Fruit fly (Drosophila melanogaster) whole organism, embryonic: Measurements from ENCODE around the gene drm.

ENCODE experiments used
- Abd-B ChIP-seq: fragments of 200-800 bp; sonication (Bioruptor generic); optimal IDR thresholded peaks from 2 replicates; lab custom pipeline; 2018; ENCODE audit warnings: missing biosample characterization, mild to moderate bottlenecking, missing genetic modification characterization, moderate library complexity
- BtbVII ChIP-seq: fragments of 200-800 bp; sonication (Bioruptor generic); optimal IDR thresholded peaks from 3 replicates; lab custom pipeline; 2017; ENCODE audit warnings: missing biosample characterization, mild to moderate bottlenecking, missing genetic modification characterization
- C15 ChIP-seq: fragments of 200-800 bp; sonication (Bioruptor generic); IDR thresholded peaks from 3 replicates; pipeline ENCODE4 v1.3.6; 2022; ENCODE audit warnings: missing biosample characterization, missing genetic modification characterization
- CG10654 ChIP-seq: fragments of 200-800 bp; sonication (Bioruptor generic); optimal IDR thresholded peaks from 2 replicates; lab custom pipeline; 2016; ENCODE audit warnings: missing biosample characterization, missing genetic modification characterization
- CG11723 ChIP-seq: fragments of 200-800 bp; sonication (Bioruptor generic); optimal IDR thresholded peaks from 2 replicates; lab custom pipeline; 2017; ENCODE audit warnings: missing biosample characterization, mild to moderate bottlenecking, missing genetic modification characterization
- CG1233 ChIP-seq: fragments of 200-800 bp; sonication (Bioruptor generic); optimal IDR thresholded peaks from 4 replicates; lab custom pipeline; 2018; ENCODE audit warnings: missing biosample characterization, mild to moderate bottlenecking, missing genetic modification characterization
- CG13296 ChIP-seq: fragments of 200-800 bp; sonication (Bioruptor generic); optimal IDR thresholded peaks from 3 replicates; lab custom pipeline; 2018; ENCODE audit warnings: missing biosample characterization, mild to moderate bottlenecking, missing genetic modification characterization
- CG2116 ChIP-seq: fragments of 200-800 bp; sonication (Bioruptor generic); optimal IDR thresholded peaks from 3 replicates; lab custom pipeline; 2018; ENCODE audit warnings: missing biosample characterization, mild to moderate bottlenecking, missing genetic modification characterization
- CG31224 ChIP-seq: fragments of 200-800 bp; sonication (Bioruptor generic); IDR thresholded peaks from 2 replicates; pipeline ENCODE4 v1.3.6; 2022; ENCODE audit warnings: missing biosample characterization, missing genetic modification characterization
- CG31441 ChIP-seq: fragments of 200-800 bp; sonication (Bioruptor generic); IDR thresholded peaks from 2 replicates; pipeline ENCODE4 v1.3.6; 2022; ENCODE audit warnings: missing biosample characterization, missing genetic modification characterization
- CG3163 ChIP-seq: fragments of 200-800 bp; sonication (Bioruptor generic); optimal IDR thresholded peaks from 3 replicates; lab custom pipeline; 2016; ENCODE audit warnings: missing biosample characterization, missing genetic modification characterization
- CG34224 ChIP-seq: fragments of 200-800 bp; sonication (Bioruptor generic); IDR thresholded peaks from 3 replicates; pipeline ENCODE4 v1.3.6; 2022; ENCODE audit warnings: missing biosample characterization, missing genetic modification characterization; ENCODE audit not compliant: partially characterized antibody
- CG3847 ChIP-seq: fragments of 200-800 bp; sonication (Bioruptor generic); IDR thresholded peaks from 2 replicates; pipeline ENCODE4 v1.3.6; 2022; ENCODE audit warnings: missing biosample characterization, missing genetic modification characterization
- CG4820 ChIP-seq: fragments of 200-800 bp; sonication (Bioruptor generic); optimal IDR thresholded peaks from 3 replicates; lab custom pipeline; 2016; ENCODE audit warnings: missing biosample characterization, missing genetic modification characterization
- CG6813 ChIP-seq: fragments of 200-800 bp; sonication (Bioruptor generic); optimal IDR thresholded peaks from 2 replicates; lab custom pipeline; 2017; ENCODE audit warnings: missing biosample characterization, missing genetic modification characterization, mild to moderate bottlenecking, moderate library complexity, missing genetic modification reagents
- CG6854 ChIP-seq: fragments of 200-800 bp; sonication (Bioruptor generic); optimal IDR thresholded peaks from 3 replicates; lab custom pipeline; 2017; ENCODE audit warnings: missing biosample characterization, mild to moderate bottlenecking, missing genetic modification characterization
- CG7357 ChIP-seq: fragments of 200-800 bp; sonication (Bioruptor generic); IDR thresholded peaks from 3 replicates; pipeline ENCODE4 v1.3.6; 2022; ENCODE audit warnings: missing biosample characterization, missing genetic modification characterization
- CG7963 ChIP-seq: fragments of 200-800 bp; sonication (Bioruptor generic); IDR thresholded peaks from 3 replicates; pipeline ENCODE4 v1.3.6; 2022; ENCODE audit warnings: missing biosample characterization, missing genetic modification characterization; ENCODE audit not compliant: partially characterized antibody
- CG9437 ChIP-seq: fragments of 200-800 bp; sonication (Bioruptor generic); optimal IDR thresholded peaks from 2 replicates; lab custom pipeline; 2018; ENCODE audit warnings: missing biosample characterization, mild to moderate bottlenecking, missing genetic modification characterization
- CoRest ChIP-seq: fragments of 200-800 bp; sonication (Bioruptor generic); optimal IDR thresholded peaks from 3 replicates; lab custom pipeline; 2018; ENCODE audit warnings: missing biosample characterization, mild to moderate bottlenecking, missing genetic modification characterization, moderate library complexity
- Dip3 ChIP-seq: fragments of 200-800 bp; sonication (Bioruptor generic); optimal IDR thresholded peaks from 3 replicates; lab custom pipeline; 2016; ENCODE audit warnings: missing biosample characterization, missing genetic modification characterization
- Dp ChIP-seq: fragments of 200-800 bp; sonication (Bioruptor generic); optimal IDR thresholded peaks from 2 replicates; lab custom pipeline; 2018; ENCODE audit warnings: missing biosample characterization, mild to moderate bottlenecking, missing genetic modification characterization, moderate library complexity
- H15 ChIP-seq: fragments of 200-800 bp; sonication (Bioruptor generic); IDR thresholded peaks from 3 replicates; pipeline ENCODE4 v1.3.6; 2022; ENCODE audit warnings: missing biosample characterization, missing genetic modification characterization
- HLH54F ChIP-seq: fragments of 200-800 bp; sonication (Bioruptor generic); optimal IDR thresholded peaks from 3 replicates; lab custom pipeline; 2016; ENCODE audit warnings: missing biosample characterization, missing genetic modification characterization
- MBD-R2 ChIP-seq: fragments of 200-800 bp; sonication (Bioruptor generic); IDR thresholded peaks from 2 replicates; pipeline ENCODE4 v1.3.6; 2022; ENCODE audit warnings: missing biosample characterization, missing genetic modification characterization
- Mad ChIP-seq: fragments of 200-800 bp; sonication (Bioruptor generic); optimal IDR thresholded peaks from 2 replicates; lab custom pipeline; 2016; ENCODE audit warnings: missing biosample characterization, missing genetic modification characterization
- NC2β ChIP-seq: fragments of 200-800 bp; sonication (Bioruptor generic); optimal IDR thresholded peaks from 2 replicates; lab custom pipeline; 2016; ENCODE audit warnings: missing biosample characterization, missing genetic modification characterization
- Neu2 ChIP-seq: fragments of 200-800 bp; sonication (Bioruptor generic); optimal IDR thresholded peaks from 3 replicates; lab custom pipeline; 2016; ENCODE audit warnings: missing biosample characterization, missing genetic modification characterization, borderline replicate concordance
- TFAM ChIP-seq: fragments of 200-800 bp; sonication (Bioruptor generic); optimal IDR thresholded peaks from 2 replicates; lab custom pipeline; 2017; ENCODE audit warnings: missing biosample characterization, missing genetic modification characterization, inconsistent platforms
- Tbp ChIP-seq: fragments of >200 bp; optimal IDR thresholded peaks from 2 replicates; lab custom pipeline; 2018; ENCODE audit warnings: missing biosample characterization, missing genetic modification characterization
- amos ChIP-seq: fragments of 200-800 bp; sonication (Bioruptor generic); IDR thresholded peaks from 2 replicates; pipeline ENCODE4 v1.3.6; 2022; ENCODE audit warnings: missing biosample characterization, missing genetic modification characterization; ENCODE audit not compliant: partially characterized antibody
- ash1 ChIP-seq: fragments of 200-800 bp; sonication (Bioruptor generic); optimal IDR thresholded peaks from 2 replicates; lab custom pipeline; 2018; ENCODE audit warnings: missing biosample characterization, mild to moderate bottlenecking, missing genetic modification characterization
- bab2 ChIP-seq: fragments of 200-800 bp; sonication (Bioruptor generic); optimal IDR thresholded peaks from 2 replicates; lab custom pipeline; 2016; ENCODE audit warnings: missing biosample characterization, missing genetic modification characterization
- bigmax ChIP-seq: fragments of 200-800 bp; sonication (Bioruptor generic); optimal IDR thresholded peaks from 2 replicates; lab custom pipeline; 2018; ENCODE audit warnings: missing biosample characterization, mild to moderate bottlenecking, missing genetic modification characterization
- btn ChIP-seq: fragments of 200-800 bp; sonication (Bioruptor generic); optimal IDR thresholded peaks from 2 replicates; lab custom pipeline; 2016; ENCODE audit warnings: missing biosample characterization, missing genetic modification characterization
- cato ChIP-seq: fragments of 200-800 bp; sonication (Bioruptor generic); optimal IDR thresholded peaks from 2 replicates; lab custom pipeline; 2016; ENCODE audit warnings: missing biosample characterization, missing genetic modification characterization, borderline replicate concordance
- caup ChIP-seq: fragments of 200-800 bp; sonication (Bioruptor generic); optimal IDR thresholded peaks from 3 replicates; lab custom pipeline; 2017; ENCODE audit warnings: missing biosample characterization, mild to moderate bottlenecking, missing genetic modification characterization, moderate library complexity; ENCODE audit not compliant: severe bottlenecking
- corto ChIP-seq: fragments of 200-800 bp; sonication (Bioruptor generic); optimal IDR thresholded peaks from 2 replicates; lab custom pipeline; 2016; ENCODE audit warnings: missing biosample characterization, mild to moderate bottlenecking, missing genetic modification characterization, moderate library complexity
- eve ChIP-seq, 2 experiments: fragments of >200 bp; optimal IDR thresholded peaks; 2 replicates each; lab custom pipeline; 2017; ENCODE audit warnings: missing biosample characterization in 2 of 2, missing genetic modification characterization in 2 of 2
- exex ChIP-seq: fragments of 200-800 bp; sonication (Bioruptor generic); optimal IDR thresholded peaks from 4 replicates; lab custom pipeline; 2018; ENCODE audit warnings: missing biosample characterization, mild to moderate bottlenecking, missing genetic modification characterization, moderate library complexity
- gcm ChIP-seq: fragments of 200-800 bp; sonication (Bioruptor generic); optimal IDR thresholded peaks from 2 replicates; lab custom pipeline; 2019; ENCODE audit warnings: missing biosample characterization, mild to moderate bottlenecking, missing genetic modification characterization, moderate library complexity
- gem ChIP-seq: fragments of 200-800 bp; sonication (Bioruptor generic); optimal IDR thresholded peaks from 2 replicates; lab custom pipeline; 2019; ENCODE audit warnings: missing biosample characterization, mild to moderate bottlenecking, missing genetic modification characterization, moderate library complexity
- insv ChIP-seq, 2 experiments: fragments of 200-800 bp; sonication (Bioruptor generic); optimal IDR thresholded peaks; 3 replicates each; lab custom pipeline; 2016 to 2018; ENCODE audit warnings: missing biosample characterization in 2 of 2, missing genetic modification characterization in 2 of 2
- nau ChIP-seq: fragments of 200-800 bp; sonication (Bioruptor generic); optimal IDR thresholded peaks from 3 replicates; lab custom pipeline; 2017; ENCODE audit warnings: missing biosample characterization, mild to moderate bottlenecking, missing genetic modification characterization, missing genetic modification reagents
- pho ChIP-seq: fragments of 200-800 bp; sonication (Bioruptor generic); optimal IDR thresholded peaks from 2 replicates; lab custom pipeline; 2016; ENCODE audit warnings: missing biosample characterization, missing genetic modification characterization
- vnd ChIP-seq: fragments of 200-800 bp; sonication (Bioruptor generic); IDR thresholded peaks from 3 replicates; pipeline ENCODE4 v1.3.6; 2022; ENCODE audit warnings: missing biosample characterization, missing genetic modification characterization; ENCODE audit not compliant: partially characterized antibody
- wdn ChIP-seq: fragments of 200-800 bp; sonication (Bioruptor generic); IDR thresholded peaks from 2 replicates; pipeline ENCODE4 v1.3.6; 2022; ENCODE audit warnings: missing biosample characterization, missing genetic modification characterization
- zen2 ChIP-seq: fragments of 200-800 bp; sonication (Bioruptor generic); IDR thresholded peaks from 3 replicates; pipeline ENCODE4 v1.3.6; 2022; ENCODE audit warnings: missing biosample characterization, missing genetic modification characterization; ENCODE audit not compliant: partially characterized antibody

The drm gene

DNA sequence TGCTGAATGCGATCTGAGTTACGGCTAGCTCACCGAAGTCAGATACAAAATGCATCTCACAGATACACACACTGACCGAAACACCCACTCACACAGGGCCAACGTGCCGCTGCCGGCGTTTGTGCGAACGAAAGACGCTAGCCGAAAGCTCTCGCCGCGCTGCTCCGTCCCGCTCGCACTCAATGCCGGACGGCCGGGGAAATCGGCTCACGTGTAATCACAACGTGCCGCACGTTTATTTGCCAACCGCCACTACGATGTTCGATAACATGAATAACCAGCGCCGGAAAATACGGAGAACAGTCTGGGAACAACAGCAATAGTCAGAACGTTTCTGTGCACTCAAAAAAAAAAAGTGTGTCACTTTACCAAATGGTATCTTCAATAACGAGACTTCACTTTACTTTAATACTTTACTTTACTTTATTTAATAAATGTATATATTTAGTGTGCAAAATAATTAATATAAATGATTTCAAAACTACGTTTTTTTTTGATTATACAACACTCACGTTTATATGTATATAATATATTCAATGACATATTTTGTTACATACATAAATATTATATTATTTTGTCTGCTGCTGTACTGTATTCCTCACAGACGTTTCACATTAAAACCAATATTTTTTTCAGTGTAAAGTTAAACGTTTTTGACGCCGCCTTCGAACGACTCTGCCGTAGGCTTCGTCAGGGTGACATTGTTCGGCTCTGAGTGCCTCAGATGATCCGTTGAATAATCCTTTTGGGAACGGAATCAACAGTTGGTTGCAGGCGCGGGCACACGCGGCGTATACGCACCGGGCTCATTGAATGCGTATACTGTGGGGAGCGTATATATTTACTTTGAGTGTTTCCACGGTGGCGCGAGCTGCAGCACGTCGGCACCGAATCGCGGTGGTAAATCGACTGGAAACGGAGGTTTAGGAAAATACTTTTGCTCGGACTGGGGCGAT is 31.6 kb upstream of the drm start, which contains the start of gene tim (continued):
- TF ChIP-seq CG6854 (GFP tag; lab: Kevin White, UChicago) (no peak), cato (GFP tag; lab: Kevin White, UChicago) (no peak), Dip3 (GFP tag; lab: Kevin White, UChicago) (no peak), zen2 (GFP tag; lab: Robert Waterston, UW) (0 out of 3 replicates have a peak, but pooled peaks have one; percentile 8), vnd (GFP tag; lab: Robert Waterston, UW) (no peak), CG6813 (GFP tag; lab: Kevin White, UChicago) (no peak), H15 (GFP tag; lab: Robert Waterston, UW) (no peak), BtbVII (GFP tag; lab: Kevin White, UChicago) (no peak), caup (GFP tag; lab: Kevin White, UChicago) (no peak), btn (GFP tag; lab: Kevin White, UChicago) (no peak), Abd-B (GFP tag; lab: Kevin White, UChicago) (no peak), amos (GFP tag; lab: Robert Waterston, UW) (no peak), CG9437 (GFP tag; lab: Kevin White, UChicago) (peak; percentile 73), insv (GFP tag; optimal IDR thresholded peaks at IDR 0.05; lab: Kevin White, UChicago) (no peak), eve (GFP tag; optimal IDR thresholded peaks at IDR 0.05; lab: Kevin White, UChicago) (no peak), CoRest (tag; lab: Kevin White, UChicago) (peak; percentile 46), HLH54F (GFP tag; lab: Kevin White, UChicago) (no peak), C15 (GFP tag; lab: Robert Waterston, UW) (no peak), NC2β (GFP tag; lab: Kevin White, UChicago) (no peak), CG7357 (no peak), exex (tag; lab: Kevin White, UChicago) (no peak), gem (no peak), TFAM (GFP tag; lab: Kevin White, UChicago) (no peak), corto (no peak), bab2 (GFP tag; lab: Kevin White, UChicago) (no peak), CG11723 (no peak), CG1233 (GFP tag; lab: Kevin White, UChicago) (no peak), wdn (GFP tag; lab: Robert Waterston, UW) (no peak), ash1 (GFP tag; lab: Kevin White, UChicago) (no peak), CG7963 (GFP tag; lab: Robert Waterston, UW) (no peak), gcm (GFP tag; lab: Kevin White, UChicago) (no peak), nau (no peak), CG2116 (GFP tag; lab: Kevin White, UChicago) (no peak), CG31441 (peak; percentile 56; the same call in 1 of the 2 replicates), CG10654 (GFP tag; lab: Kevin White, UChicago) (peak; percentile 16), bigmax (GFP tag; lab: Kevin White, UChicago) (no peak), Mad (no peak), Dp (GFP tag; lab: Kevin White, UChicago) (no peak), pho (GFP tag; lab: Kevin White, UChicago) (no peak), MBD-R2 (no peak; the same call in 1 of the 2 replicates), CG34224 (GFP tag; lab: Robert Waterston, UW) (no peak), Tbp (GFP tag; lab: Kevin White, UChicago) (no peak), CG3163 (no peak), CG3847 (GFP tag; lab: Robert Waterston, UW) (no peak), CG13296 (GFP tag; lab: Kevin White, UChicago) (no peak), CG31224 (GFP tag; lab: Robert Waterston, UW) (no peak), Neu2 (GFP tag; lab: Kevin White, UChicago) (no peak), CG4820 (GFP tag; lab: Kevin White, UChicago) (no peak)
